Worm (Caenorhabditis elegans): ENCODE results near the gene dnj-17.
"Not testable (repeated sequence)": the region's sequence is repeated elsewhere in the genome, so short reads cannot be mapped to it uniquely, and the experiment has no call there.

dnj-17 gene

DNA sequence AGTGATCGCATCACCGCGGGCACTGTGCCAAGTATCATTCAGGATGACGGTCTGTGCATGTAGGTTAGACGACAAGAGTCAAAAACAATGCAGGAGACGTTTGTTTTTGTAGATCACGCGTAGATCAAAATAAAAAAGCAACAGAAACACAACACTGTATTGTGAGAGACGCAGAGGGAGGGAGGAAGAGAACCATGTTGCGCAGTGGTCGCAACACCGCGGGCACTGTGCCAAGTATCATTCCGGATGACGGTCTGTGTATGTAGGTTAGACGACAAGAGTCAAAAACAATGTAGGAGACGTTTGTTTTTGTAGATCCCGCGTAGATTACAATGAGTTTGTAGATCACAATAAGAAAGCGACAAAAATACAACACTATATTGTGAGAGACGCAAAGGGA, 25.8 kb upstream of the dnj-17 start:
- no peak for TF ChIP-seq cog-1 (tag; optimal IDR thresholded peaks at IDR 0.05)
- no peak for TF ChIP-seq T22C8.4 (GFP tag; IDR thresholded peaks at IDR 0.05)
- no peak for TF ChIP-seq ztf-23 (GFP tag; IDR thresholded peaks at IDR 0.05)
- no peak for TF ChIP-seq med-1 (GFP tag; optimal IDR thresholded peaks at IDR 0.05; ENCODE audit: insufficient read depth)

DNA sequence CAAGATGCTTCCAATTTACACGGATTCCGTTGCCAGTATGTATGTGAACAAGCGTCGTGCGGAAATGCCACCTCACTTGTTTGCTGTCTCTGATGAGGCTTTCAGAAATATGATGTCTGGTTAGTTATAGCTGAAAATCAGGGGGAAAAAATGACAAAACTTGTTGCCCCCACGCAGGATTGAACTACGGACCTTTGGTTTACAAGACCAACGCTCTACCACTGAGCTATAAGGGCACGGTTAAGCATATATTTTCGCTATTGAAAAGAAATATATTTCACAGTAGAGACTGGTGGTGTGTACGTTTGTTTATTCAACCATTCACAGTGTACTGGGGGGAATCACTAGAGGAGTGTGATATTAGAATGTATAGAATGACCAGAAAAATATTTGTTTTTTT, 18.1 kb upstream of the dnj-17 start:
- TF ChIP-seq ztf-23 (GFP tag; IDR thresholded peaks at IDR 0.05) (no peak), T22C8.4 (GFP tag; IDR thresholded peaks at IDR 0.05) (no peak), flt-1 (GFP tag; IDR thresholded peaks at IDR 0.05) (no peak), cog-1 (tag; optimal IDR thresholded peaks at IDR 0.05) (no peak), med-1 (GFP tag; optimal IDR thresholded peaks at IDR 0.05; ENCODE audit: insufficient read depth) (no peak), tab-1 (GFP tag; IDR thresholded peaks at IDR 0.05) (no peak), klf-2 (GFP tag; conservative IDR thresholded peaks at IDR 0.05) (no peak), ztf-29 (GFP tag; IDR thresholded peaks at IDR 0.05) (no peak), ref-1 (GFP tag; conservative IDR thresholded peaks at IDR 0.05) (no peak)

- TF ChIP-seq flt-1 (GFP tag; IDR thresholded peaks at IDR 0.05) (no peak), klf-2 (GFP tag; conservative IDR thresholded peaks at IDR 0.05) (no peak), med-1 (GFP tag; optimal IDR thresholded peaks at IDR 0.05; ENCODE audit: insufficient read depth) (no peak), ztf-23 (GFP tag; IDR thresholded peaks at IDR 0.05) (no peak), cog-1 (tag; optimal IDR thresholded peaks at IDR 0.05) (no peak), tab-1 (GFP tag; IDR thresholded peaks at IDR 0.05) (no peak)
Measured at ce11 chrIII:13409498-13409897, 16.4 kb upstream of the dnj-17 start, which contains the start of gene myo-6. Gene myo-6, plus strand, starts transcription at chrIII:13409798.

ce11 chrIII:13405504-13405903, 12.4 kb upstream of the dnj-17 start, which contains the start of gene nas-1:
Gene nas-1, plus strand, starts transcription at chrIII:13405804.
- TF ChIP-seq ztf-23 (GFP tag; IDR thresholded peaks at IDR 0.05) (no peak), med-1 (GFP tag; optimal IDR thresholded peaks at IDR 0.05; ENCODE audit: insufficient read depth) (no peak), tab-1 (GFP tag; IDR thresholded peaks at IDR 0.05) (no peak), ztf-29 (GFP tag; IDR thresholded peaks at IDR 0.05) (no peak), flt-1 (GFP tag; IDR thresholded peaks at IDR 0.05) (no peak)

DNA sequence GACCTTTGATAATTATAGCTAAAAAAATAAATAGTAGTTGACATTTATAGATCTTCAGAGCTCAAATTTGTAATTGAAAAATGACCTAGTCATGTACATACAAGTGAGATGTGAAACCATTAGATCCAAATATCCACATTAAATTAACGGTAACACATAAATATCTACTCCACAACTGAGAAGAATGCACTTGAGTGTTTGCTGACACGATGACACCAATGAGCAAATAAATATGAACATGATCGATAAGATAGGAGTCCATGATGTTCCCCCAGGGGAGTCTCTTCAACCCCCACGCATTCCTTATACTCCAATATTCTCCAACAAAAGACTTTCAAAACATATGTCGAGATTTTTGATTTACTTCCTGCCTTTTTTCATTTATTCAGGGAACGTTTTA, 11.3 kb upstream of the dnj-17 start, which contains the start of gene ttr-52:
TSS of gene ttr-52 (plus strand) at position 301 of the 400 bp plus-strand sequence.
- no peak for TF ChIP-seq klf-2 (GFP tag; conservative IDR thresholded peaks at IDR 0.05)
- TF ChIP-seq ztf-29 (GFP tag; IDR thresholded peaks at IDR 0.05), result no peak
- TF ChIP-seq ztf-23 (GFP tag; IDR thresholded peaks at IDR 0.05), result no peak
- TF ChIP-seq tab-1 (GFP tag; IDR thresholded peaks at IDR 0.05), result no peak
- TF ChIP-seq T22C8.4 (GFP tag; IDR thresholded peaks at IDR 0.05), result no peak
- TF ChIP-seq med-1 (GFP tag; optimal IDR thresholded peaks at IDR 0.05; ENCODE audit: insufficient read depth), result no peak
- no peak for TF ChIP-seq flt-1 (GFP tag; IDR thresholded peaks at IDR 0.05)
- TF ChIP-seq cog-1 (tag; optimal IDR thresholded peaks at IDR 0.05), result no peak
- TF ChIP-seq ref-1 (GFP tag; conservative IDR thresholded peaks at IDR 0.05), result no peak

DNA sequence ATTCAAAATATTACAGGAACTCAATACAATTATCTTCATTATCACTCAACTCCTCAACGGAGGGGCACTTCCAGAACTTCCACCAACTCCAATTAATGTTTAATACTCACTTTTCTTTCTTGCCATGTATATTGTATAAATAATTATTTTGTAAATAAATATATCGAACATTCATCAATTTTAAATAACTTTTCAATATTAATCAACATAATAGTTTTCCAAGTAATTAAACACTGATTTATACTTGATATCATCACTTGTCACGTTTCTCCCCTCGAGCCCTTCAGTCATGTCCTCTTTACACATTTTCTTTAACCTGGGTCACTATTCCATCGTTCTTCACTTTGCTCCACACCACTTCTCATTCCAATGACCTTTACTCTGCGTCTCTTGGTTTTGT, 9.8 kb upstream of the dnj-17 start, which contains the start of gene mig-18:
TSS of gene mig-18 (plus strand) at position 301 of the 400 bp plus-strand sequence.
- no peak for TF ChIP-seq ztf-23 (GFP tag; IDR thresholded peaks at IDR 0.05)
- TF ChIP-seq flt-1 (GFP tag; IDR thresholded peaks at IDR 0.05), result no peak
- TF ChIP-seq T22C8.4 (GFP tag; IDR thresholded peaks at IDR 0.05), result no peak
- no peak for TF ChIP-seq ref-1 (GFP tag; conservative IDR thresholded peaks at IDR 0.05)
- TF ChIP-seq klf-2 (GFP tag; conservative IDR thresholded peaks at IDR 0.05), result no peak
- no peak for TF ChIP-seq tab-1 (GFP tag; IDR thresholded peaks at IDR 0.05)
- no peak for TF ChIP-seq cog-1 (tag; optimal IDR thresholded peaks at IDR 0.05)
- TF ChIP-seq med-1 (GFP tag; optimal IDR thresholded peaks at IDR 0.05; ENCODE audit: insufficient read depth), result no peak
- no peak for TF ChIP-seq ztf-29 (GFP tag; IDR thresholded peaks at IDR 0.05)

DNA sequence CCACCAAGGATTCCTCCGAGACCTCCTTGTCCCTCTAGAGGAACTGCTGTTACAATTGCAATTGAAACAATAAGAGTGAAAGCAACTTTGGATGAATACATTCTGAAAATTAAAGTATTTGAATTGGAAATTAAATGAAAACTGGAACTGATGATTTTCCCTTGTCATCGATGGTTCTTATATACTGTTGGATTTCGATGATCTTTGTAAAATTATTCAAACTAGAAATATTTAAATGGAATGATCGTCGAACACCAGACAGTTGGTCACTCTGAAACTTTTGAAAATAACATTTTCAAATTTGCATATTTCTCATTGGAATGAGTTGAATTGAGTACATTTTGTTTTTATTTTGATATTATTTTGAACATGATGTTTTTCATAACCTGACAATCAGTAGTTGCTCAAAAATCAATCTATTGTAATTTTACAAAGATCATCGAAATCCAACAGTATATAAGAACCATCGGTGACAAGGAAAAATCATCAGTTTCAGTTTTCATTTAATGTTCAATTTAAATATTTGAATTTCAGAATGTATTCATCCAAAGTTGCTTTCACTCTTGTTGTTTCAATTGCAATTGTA, 8.6 kb upstream of the dnj-17 start, which contains the start of the genes srlf-9 and srlf-10:
TSS of gene srlf-9 (minus strand) at position 101 of the 586 bp plus-strand sequence.
TSS of gene srlf-10 (plus strand) at position 536 of the 586 bp plus-strand sequence.
- TF ChIP-seq ztf-29 (GFP tag; IDR thresholded peaks at IDR 0.05); ref-1 (GFP tag; conservative IDR thresholded peaks at IDR 0.05); ztf-23 (GFP tag; IDR thresholded peaks at IDR 0.05): not testable (repeated sequence)

- TF ChIP-seq flt-1 (GFP tag; IDR thresholded peaks at IDR 0.05), result no peak
- no peak for TF ChIP-seq ref-1 (GFP tag; conservative IDR thresholded peaks at IDR 0.05)
- TF ChIP-seq klf-2 (GFP tag; conservative IDR thresholded peaks at IDR 0.05), result no peak
Measured at ce11 chrIII:13395262-13395661, 2.1 kb upstream of the dnj-17 start, which contains the start of gene F11F1.1. Gene F11F1.1, plus strand, starts transcription at chrIII:13395562.

- no peak for TF ChIP-seq ref-1 (GFP tag; conservative IDR thresholded peaks at IDR 0.05)
- no peak for TF ChIP-seq klf-2 (GFP tag; conservative IDR thresholded peaks at IDR 0.05)
- no peak for TF ChIP-seq T22C8.4 (GFP tag; IDR thresholded peaks at IDR 0.05)
- TF ChIP-seq tab-1 (GFP tag; IDR thresholded peaks at IDR 0.05), result no peak
- no peak for TF ChIP-seq med-1 (GFP tag; optimal IDR thresholded peaks at IDR 0.05; ENCODE audit: insufficient read depth)
- no peak for TF ChIP-seq flt-1 (GFP tag; IDR thresholded peaks at IDR 0.05)
- TF ChIP-seq cog-1 (tag; optimal IDR thresholded peaks at IDR 0.05), result no peak
- TF ChIP-seq ztf-29 (GFP tag; IDR thresholded peaks at IDR 0.05), result no peak
- TF ChIP-seq ztf-23 (GFP tag; IDR thresholded peaks at IDR 0.05), result no peak
Measured at ce11 chrIII:13393647-13394046, 508 bp upstream of the dnj-17 start, which contains the start of gene qdpr-1. Gene qdpr-1, plus strand, starts transcription at chrIII:13393910.

DNA sequence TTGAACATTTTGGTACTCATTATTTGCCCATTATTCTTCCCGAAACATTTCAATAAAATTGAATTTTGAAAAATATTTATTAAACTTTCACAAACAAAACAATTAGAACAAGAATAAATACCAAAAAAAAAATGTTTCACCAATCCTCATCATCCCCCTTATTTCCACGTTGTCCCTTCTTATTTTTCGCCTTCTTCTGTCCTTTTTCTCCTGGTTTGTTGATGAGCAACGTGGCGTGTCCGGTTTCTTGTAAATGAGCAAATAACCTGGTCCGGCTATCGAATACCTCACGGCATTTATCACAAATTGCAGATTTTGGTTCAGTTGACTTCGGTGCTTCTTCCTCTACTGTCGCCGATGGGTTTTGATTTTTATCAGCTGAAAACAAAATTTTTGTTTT, 2.4 kb downstream of the dnj-17 start:
- TF ChIP-seq klf-2 (GFP tag; conservative IDR thresholded peaks at IDR 0.05) (no peak), ztf-23 (GFP tag; IDR thresholded peaks at IDR 0.05) (no peak), flt-1 (GFP tag; IDR thresholded peaks at IDR 0.05) (no peak), T22C8.4 (GFP tag; IDR thresholded peaks at IDR 0.05) (no peak), med-1 (GFP tag; optimal IDR thresholded peaks at IDR 0.05; ENCODE audit: insufficient read depth) (no peak), tab-1 (GFP tag; IDR thresholded peaks at IDR 0.05) (no peak), ztf-29 (GFP tag; IDR thresholded peaks at IDR 0.05) (no peak), ref-1 (GFP tag; conservative IDR thresholded peaks at IDR 0.05) (no peak), cog-1 (tag; optimal IDR thresholded peaks at IDR 0.05) (no peak)
